Fruit fly (Drosophila melanogaster) whole organism, prepupa: ENCODE results near the gene Agxt.

ENCODE experiments used
- Blimp-1 ChIP-seq: fragments of 200-800 bp; sonication (Bioruptor generic); optimal IDR thresholded peaks from 3 replicates; lab custom pipeline; 2017; ENCODE audit warnings: missing biosample characterization, missing genetic modification characterization, mild to moderate bottlenecking, moderate library complexity, missing genetic modification reagents
- CG10631 ChIP-seq: fragments of 200-800 bp; sonication (Bioruptor generic); optimal IDR thresholded peaks from 2 replicates; lab custom pipeline; 2016; ENCODE audit warnings: missing biosample characterization, missing genetic modification characterization
- CG11294 ChIP-seq: fragments of 200-800 bp; sonication (Bioruptor generic); IDR thresholded peaks from 2 replicates; pipeline ENCODE4 v1.3.6; 2022; ENCODE audit warnings: missing biosample characterization, missing genetic modification characterization
- CG11762 ChIP-seq: fragments of 200-800 bp; sonication (Bioruptor generic); optimal IDR thresholded peaks from 3 replicates; lab custom pipeline; 2016; ENCODE audit warnings: missing biosample characterization, missing genetic modification characterization; ENCODE audit not compliant: insufficient read depth
- CG11902 ChIP-seq: fragments of 200-800 bp; sonication (Bioruptor generic); optimal IDR thresholded peaks from 3 replicates; lab custom pipeline; 2016; ENCODE audit warnings: missing biosample characterization, missing genetic modification characterization
- CG15336 ChIP-seq: fragments of 200-800 bp; sonication (Bioruptor generic); IDR thresholded peaks from 2 replicates; pipeline ENCODE4 v1.3.6; 2022; ENCODE audit warnings: missing biosample characterization, missing genetic modification characterization
- CG16779 ChIP-seq: fragments of 200-800 bp; sonication (Bioruptor generic); optimal IDR thresholded peaks from 3 replicates; lab custom pipeline; 2017; ENCODE audit warnings: missing biosample characterization, mild to moderate bottlenecking, missing genetic modification characterization
- CG3032 ChIP-seq: fragments of 200-800 bp; optimal IDR thresholded peaks from 2 replicates; lab custom pipeline; 2019; ENCODE audit warnings: missing biosample characterization, mild to moderate bottlenecking, missing genetic modification characterization, moderate library complexity
- CG31627 ChIP-seq: fragments of 200-800 bp; sonication (Bioruptor generic); optimal IDR thresholded peaks from 3 replicates; lab custom pipeline; 2016; ENCODE audit warnings: missing biosample characterization, missing genetic modification characterization
- CG34406 ChIP-seq: fragments of 200-800 bp; sonication (Bioruptor generic); optimal IDR thresholded peaks from 3 replicates; lab custom pipeline; 2016; ENCODE audit warnings: missing biosample characterization, missing genetic modification characterization
- CG3919 ChIP-seq: fragments of 200-800 bp; sonication (Bioruptor generic); optimal IDR thresholded peaks from 3 replicates; lab custom pipeline; 2016; ENCODE audit warnings: missing biosample characterization, missing genetic modification characterization
- CG6276 ChIP-seq: fragments of 200-800 bp; sonication (Bioruptor generic); optimal IDR thresholded peaks from 2 replicates; lab custom pipeline; 2017; ENCODE audit warnings: missing biosample characterization, mild to moderate bottlenecking, missing genetic modification characterization
- CG6808 ChIP-seq: fragments of 200-800 bp; sonication (Bioruptor generic); optimal IDR thresholded peaks from 3 replicates; lab custom pipeline; 2017; ENCODE audit warnings: missing biosample characterization, missing genetic modification characterization, mild to moderate bottlenecking, moderate library complexity, missing genetic modification reagents
- CG7368 ChIP-seq: fragments of 200-800 bp; sonication (Bioruptor generic); optimal IDR thresholded peaks from 3 replicates; lab custom pipeline; 2016; ENCODE audit warnings: missing biosample characterization, missing genetic modification characterization
- CG8119 ChIP-seq: fragments of 200-800 bp; sonication (Bioruptor generic); IDR thresholded peaks from 3 replicates; pipeline ENCODE4 v1.3.6; 2022; ENCODE audit warnings: missing biosample characterization, missing genetic modification characterization
- CG8319 ChIP-seq: fragments of 200-800 bp; sonication (Bioruptor generic); optimal IDR thresholded peaks from 3 replicates; lab custom pipeline; 2016; ENCODE audit warnings: missing biosample characterization, missing genetic modification characterization
- CG8632 ChIP-seq: fragments of 200-800 bp; sonication (Bioruptor generic); optimal IDR thresholded peaks from 3 replicates; lab custom pipeline; 2016; ENCODE audit warnings: missing biosample characterization, missing genetic modification characterization
- Eip78C ChIP-seq: fragments of 200-800 bp; sonication (Bioruptor generic); peaks from one replicate; lab custom pipeline; 2016; ENCODE audit warnings: missing biosample characterization, missing genetic modification characterization
- Eip93F ChIP-seq: fragments of 200-800 bp; sonication (Bioruptor generic); optimal IDR thresholded peaks from 2 replicates; lab custom pipeline; 2016; ENCODE audit warnings: missing biosample characterization, mild to moderate bottlenecking, missing genetic modification characterization
- Ets21C ChIP-seq: fragments of 200-800 bp; sonication (Bioruptor generic); optimal IDR thresholded peaks from 3 replicates; lab custom pipeline; 2016; ENCODE audit warnings: missing biosample characterization, missing genetic modification characterization
- Ets96B ChIP-seq: fragments of 200-800 bp; optimal IDR thresholded peaks from 2 replicates; lab custom pipeline; 2019; ENCODE audit warnings: missing biosample characterization, mild to moderate bottlenecking, missing genetic modification characterization, moderate library complexity
- Gug ChIP-seq: fragments of 200-800 bp; sonication (Bioruptor generic); IDR thresholded peaks from 2 replicates; pipeline ENCODE4 v1.3.6; 2022; ENCODE audit warnings: missing biosample characterization, missing genetic modification characterization
- Hr38 ChIP-seq: sonication (Bioruptor generic); optimal IDR thresholded peaks from 2 replicates; lab custom pipeline; 2016; ENCODE audit warnings: missing biosample characterization, missing genetic modification characterization
- Hr39 ChIP-seq: fragments of 200-800 bp; sonication (Bioruptor generic); optimal IDR thresholded peaks from 2 replicates; lab custom pipeline; 2016; ENCODE audit warnings: missing biosample characterization, missing genetic modification characterization
- Hr4 ChIP-seq: fragments of 200-800 bp; sonication (Bioruptor generic); optimal IDR thresholded peaks from 3 replicates; lab custom pipeline; 2016; ENCODE audit warnings: missing biosample characterization, missing genetic modification characterization
- Met ChIP-seq: fragments of 200-800 bp; sonication (Bioruptor generic); optimal IDR thresholded peaks from 3 replicates; lab custom pipeline; 2016; ENCODE audit warnings: missing biosample characterization, missing genetic modification characterization
- OdsH ChIP-seq: fragments of 200-800 bp; sonication (Bioruptor generic); optimal IDR thresholded peaks from 3 replicates; lab custom pipeline; 2016; ENCODE audit warnings: missing biosample characterization, missing genetic modification characterization
- Sox102F ChIP-seq: fragments of 200-800 bp; sonication (Bioruptor generic); optimal IDR thresholded peaks from 2 replicates; lab custom pipeline; 2016; ENCODE audit warnings: missing biosample characterization, mild to moderate bottlenecking, missing genetic modification characterization
- Sox14 ChIP-seq: fragments of 200-800 bp; sonication (Bioruptor generic); optimal IDR thresholded peaks from 3 replicates; lab custom pipeline; 2016; ENCODE audit warnings: missing biosample characterization, missing genetic modification characterization
- Sox15 ChIP-seq: fragments of 200-800 bp; sonication (Bioruptor generic); optimal IDR thresholded peaks from 3 replicates; lab custom pipeline; 2016; ENCODE audit warnings: missing biosample characterization, missing genetic modification characterization
- achi ChIP-seq: fragments of 200-800 bp; sonication (Bioruptor generic); optimal IDR thresholded peaks from 3 replicates; lab custom pipeline; 2016; ENCODE audit warnings: missing biosample characterization, missing genetic modification characterization
- acj6 ChIP-seq: fragments of 200-800 bp; sonication (Bioruptor generic); optimal IDR thresholded peaks from 3 replicates; lab custom pipeline; 2016; ENCODE audit warnings: missing biosample characterization, missing genetic modification characterization
- cyc ChIP-seq: fragments of 200-800 bp; sonication (Bioruptor generic); optimal IDR thresholded peaks from 3 replicates; lab custom pipeline; 2016; ENCODE audit warnings: missing biosample characterization, missing genetic modification characterization
- dac ChIP-seq: fragments of 200-800 bp; sonication (Bioruptor generic); optimal IDR thresholded peaks from 2 replicates; lab custom pipeline; 2017; ENCODE audit warnings: missing biosample characterization, mild to moderate bottlenecking, missing genetic modification characterization
- eg ChIP-seq: fragments of 200-800 bp; sonication (Bioruptor generic); IDR thresholded peaks from 3 replicates; pipeline ENCODE4 v1.3.6; 2022; ENCODE audit warnings: missing biosample characterization, missing genetic modification characterization
- esn ChIP-seq: fragments of 200-800 bp; sonication (Bioruptor generic); optimal IDR thresholded peaks from 2 replicates; lab custom pipeline; 2016; ENCODE audit warnings: missing biosample characterization, mild to moderate bottlenecking, missing genetic modification characterization, moderate library complexity
- fd59A ChIP-seq: fragments of 200-800 bp; sonication (Bioruptor generic); optimal IDR thresholded peaks from 2 replicates; lab custom pipeline; 2017; ENCODE audit warnings: missing biosample characterization, mild to moderate bottlenecking, missing genetic modification characterization, missing genetic modification reagents
- fd85E ChIP-seq: fragments of 200-800 bp; sonication (Bioruptor generic); optimal IDR thresholded peaks from 3 replicates; lab custom pipeline; 2016; ENCODE audit warnings: missing biosample characterization, missing genetic modification characterization
- fkh ChIP-seq: fragments of 200-800 bp; sonication (Bioruptor generic); optimal IDR thresholded peaks from 3 replicates; lab custom pipeline; 2017; ENCODE audit warnings: missing biosample characterization, mild to moderate bottlenecking, missing genetic modification characterization, moderate library complexity
- spab ChIP-seq: fragments of 200-800 bp; sonication (Bioruptor generic); optimal IDR thresholded peaks from 2 replicates; lab custom pipeline; 2017; ENCODE audit warnings: missing biosample characterization, mild to moderate bottlenecking, missing genetic modification characterization, missing genetic modification reagents
- ss ChIP-seq, 2 experiments: fragments of 200-800 bp; sonication (Bioruptor generic); optimal IDR thresholded peaks; 2 replicates in 1 of 2; 3 replicates in 1 of 2; lab custom pipeline; 2017 to 2018; ENCODE audit warnings: mild to moderate bottlenecking in 2 of 2, missing biosample characterization in 2 of 2, missing genetic modification characterization in 2 of 2, moderate library complexity in 1 of 2
- topi ChIP-seq: fragments of 200-800 bp; sonication (Bioruptor generic); optimal IDR thresholded peaks from 3 replicates; lab custom pipeline; 2016; ENCODE audit warnings: missing biosample characterization, missing genetic modification characterization
- vri ChIP-seq: fragments of 200-800 bp; sonication (Bioruptor generic); optimal IDR thresholded peaks from 3 replicates; lab custom pipeline; 2016; ENCODE audit warnings: missing biosample characterization, mild to moderate bottlenecking, missing genetic modification characterization

The Agxt gene

DNA sequence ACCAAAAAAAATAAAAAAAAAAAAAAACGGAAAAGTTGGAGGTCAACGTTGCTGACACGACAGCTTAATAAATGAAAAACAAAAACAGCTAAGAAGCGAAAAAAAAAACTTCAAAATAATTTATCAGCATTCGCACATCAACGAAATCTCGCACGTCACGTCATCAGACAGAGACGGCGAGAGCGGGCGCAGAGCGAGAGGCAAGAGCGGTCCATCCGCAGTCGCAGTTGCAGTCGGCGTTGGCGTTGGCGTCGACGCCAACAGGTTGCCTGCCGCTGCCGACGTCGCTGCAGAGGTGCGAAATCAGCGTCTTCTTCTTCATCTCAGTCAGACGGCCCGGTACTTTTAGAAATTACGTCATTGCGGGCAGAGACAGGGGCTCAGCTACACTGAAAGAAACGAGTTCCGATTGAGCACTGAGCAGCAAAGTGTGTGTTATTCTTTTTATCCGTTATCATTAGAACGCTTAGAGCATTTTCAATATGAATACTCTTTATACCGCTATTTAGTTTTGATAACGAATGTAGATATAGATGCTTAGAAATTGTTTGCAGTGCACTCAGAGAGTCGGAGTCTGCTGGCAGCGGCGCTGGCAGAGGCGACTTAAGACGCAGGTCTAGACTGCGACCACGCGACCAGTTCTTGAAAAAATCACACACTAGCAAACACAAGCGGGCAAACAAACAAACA is 20.8 kb downstream of the Agxt start (continued):
- TF ChIP-seq CG6276 (GFP tag; lab: Kevin White, UChicago) (peak; percentile 96), cyc (GFP tag; lab: Kevin White, UChicago) (peak; percentile 98), Blimp-1 (GFP tag; lab: Kevin White, UChicago) (peak; percentile 88), CG7368 (peak; percentile 96), achi (peak; percentile 95), CG16779 (peak; percentile 89), fd59A (GFP tag; lab: Kevin White, UChicago) (peak; percentile 93), CG15336 (GFP tag; lab: Robert Waterston, UW) (peak; percentile 98), Ets21C (GFP tag; lab: Kevin White, UChicago) (peak; percentile 89), CG10631 (GFP tag; lab: Kevin White, UChicago) (peak; percentile 96), Eip78C (peak; percentile 99), CG6808 (GFP tag; lab: Kevin White, UChicago) (peak; percentile 96)

dm6 chrX:6550118-6550502 is 21.4 kb downstream of the Agxt start:
- TF ChIP-seq dac (no peak), achi (no peak), CG3919 (GFP tag; lab: Kevin White, UChicago) (no peak), CG10631 (GFP tag; lab: Kevin White, UChicago) (no peak)

- no peak for TF ChIP-seq spab (GFP tag; lab: Kevin White, UChicago)
- no peak for TF ChIP-seq Hr4
- no peak for TF ChIP-seq topi
- no peak for TF ChIP-seq Eip78C
- no peak for TF ChIP-seq Met
- no peak for TF ChIP-seq fkh (GFP tag; lab: Kevin White, UChicago)
- no peak for TF ChIP-seq dac
- no peak for TF ChIP-seq CG3919 (GFP tag; lab: Kevin White, UChicago)
- TF ChIP-seq Sox14 (GFP tag; lab: Kevin White, UChicago), result no peak
- TF ChIP-seq Sox15 (GFP tag; lab: Kevin White, UChicago), result no peak
- no peak for TF ChIP-seq CG34406 (GFP tag; lab: Kevin White, UChicago)
- TF ChIP-seq Sox102F (GFP tag; lab: Kevin White, UChicago), result no peak
- no peak for TF ChIP-seq CG6808 (GFP tag; lab: Kevin White, UChicago)
These were observed 22.7 kb downstream of the Agxt start for dm6 chrX:6551464-6551863.

DNA sequence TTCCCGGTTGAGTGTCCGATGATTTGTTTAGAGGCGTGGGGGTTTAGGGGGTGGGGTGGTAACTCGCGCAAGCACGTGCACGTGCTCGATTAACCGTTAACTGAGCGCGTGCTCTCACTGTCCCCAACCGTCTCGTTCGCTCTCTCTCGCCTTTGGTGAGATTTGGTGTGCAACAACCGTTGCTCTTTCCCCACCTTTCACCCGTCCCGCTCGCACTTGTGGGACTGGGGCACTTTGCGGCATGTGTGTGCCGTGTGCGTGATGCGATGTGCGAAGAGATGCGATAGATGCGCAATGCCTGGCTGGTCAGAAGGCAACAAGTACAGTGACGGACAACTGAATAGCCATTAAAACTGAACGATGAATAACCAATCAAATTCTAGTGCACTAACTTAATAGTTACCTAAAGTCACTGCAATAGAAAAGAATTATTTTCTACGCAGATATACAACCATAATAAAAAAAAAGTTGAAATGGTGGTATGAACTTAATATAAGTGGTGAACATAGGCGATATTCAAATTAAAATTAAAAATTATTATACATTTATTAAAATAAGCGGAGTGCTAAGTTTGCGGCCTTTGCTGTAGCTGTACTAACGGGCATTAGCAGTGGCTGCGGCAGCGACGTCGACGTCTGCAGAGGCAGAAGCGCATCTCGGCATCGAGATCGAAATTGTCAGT is 42.6 kb downstream of the Agxt start:
- TF ChIP-seq fkh (GFP tag; lab: Kevin White, UChicago) (no peak), Hr39 (GFP tag; lab: Kevin White, UChicago) (peak; percentile 53), esn (GFP tag; lab: Kevin White, UChicago) (peak; percentile 75), Sox14 (GFP tag; lab: Kevin White, UChicago) (peak; percentile 66), CG34406 (GFP tag; lab: Kevin White, UChicago) (peak; percentile 72), CG8319 (GFP tag; lab: Kevin White, UChicago) (peak; percentile 31), topi (peak; percentile 71), Gug (GFP tag; lab: Robert Waterston, UW) (peak; percentile 79), OdsH (GFP tag; lab: Kevin White, UChicago) (peak; percentile 84), Eip93F (peak; percentile 37), acj6 (GFP tag; lab: Kevin White, UChicago) (peak; percentile 76), CG3032 (tag; lab: Kevin White, UChicago) (peak; percentile 77), eg (GFP tag; lab: Robert Waterston, UW) (peak; percentile 90), Eip78C (peak; percentile 89), CG7368 (peak; percentile 64), CG31627 (GFP tag; lab: Kevin White, UChicago) (peak; percentile 54), CG6276 (GFP tag; lab: Kevin White, UChicago) (peak; percentile 97), vri (peak; percentile 54), CG11902 (peak; percentile 42), CG11762 (GFP tag; lab: Kevin White, UChicago) (peak; percentile 70), Hr38 (no peak), spab (GFP tag; lab: Kevin White, UChicago) (peak; percentile 71), fd85E (GFP tag; lab: Kevin White, UChicago) (no peak), CG8632 (GFP tag; lab: Kevin White, UChicago) (peak; percentile 67), CG11294 (peak; percentile 77), CG8119 (peak; percentile 96), CG15336 (GFP tag; lab: Robert Waterston, UW) (peak; percentile 95), Ets96B (tag; lab: Kevin White, UChicago) (peak; percentile 75), ss (GFP tag; optimal IDR thresholded peaks at IDR 0.05; lab: Kevin White, UChicago) (peak; percentile 72 to 78)
